Worm (Caenorhabditis elegans) whole organism, L4 larva: ENCODE data around the gene rnp-7.

ENCODE experiments used
- F26F4.8 ChIP-seq: fragments of 200-800 bp; sonication (Bioruptor generic); conservative IDR thresholded peaks from 2 replicates; pipeline ENCODE4 v1.3.6; 2022; ENCODE audit warnings: missing genetic modification characterization, missing compliant biosample characterization
- T20F7.1 ChIP-seq: fragments of 200-800 bp; sonication (Bioruptor generic); optimal IDR thresholded peaks from 2 replicates; lab custom pipeline; 2018; ENCODE audit warnings: mild to moderate bottlenecking, missing genetic modification characterization, missing compliant biosample characterization
- T26A8.4 ChIP-seq: fragments of 200-800 bp; sonication (Bioruptor generic); IDR thresholded peaks from 2 replicates; pipeline ENCODE4 v1.3.6; 2022; ENCODE audit warnings: missing genetic modification characterization, missing compliant biosample characterization
- Y105C5A.15 ChIP-seq: fragments of 200-800 bp; sonication (Bioruptor generic); IDR thresholded peaks from 2 replicates; pipeline ENCODE4 v1.3.6; 2022; ENCODE audit warnings: missing genetic modification characterization, missing compliant biosample characterization
- aha-1 ChIP-seq: fragments of 150-350 bp; peaks from one replicate; lab custom pipeline; 2014; ENCODE audit warnings: missing biosample characterization, missing genetic modification characterization
- ama-1 ChIP-seq: fragments of 150-350 bp; optimal IDR thresholded peaks from 2 replicates; lab custom pipeline; 2014; ENCODE audit warnings: inconsistent platforms, mixed read lengths
- ceh-20 ChIP-seq: fragments of 200-800 bp; sonication (Bioruptor generic); IDR thresholded peaks from 2 replicates; pipeline ENCODE4 v1.3.6; 2022; ENCODE audit warnings: missing genetic modification reagents, missing genetic modification characterization, missing compliant biosample characterization
- ceh-44 ChIP-seq: fragments of 200-800 bp; sonication (Bioruptor generic); IDR thresholded peaks from 2 replicates; pipeline ENCODE4 v1.3.6; 2022; ENCODE audit warnings: missing genetic modification reagents, missing genetic modification characterization, missing compliant biosample characterization
- ces-1 ChIP-seq: fragments of 150-350 bp; sonication (generic microtip); optimal IDR thresholded peaks from 4 replicates; lab custom pipeline; 2014; ENCODE audit warnings: missing biosample characterization, missing genetic modification reagents, missing genetic modification characterization
- ctbp-1 ChIP-seq: fragments of 200-800 bp; sonication (Bioruptor generic); IDR thresholded peaks from 2 replicates; pipeline ENCODE4 v1.3.6; 2022; ENCODE audit warnings: missing genetic modification reagents, missing genetic modification characterization, missing compliant biosample characterization
- daf-19 ChIP-seq: fragments of 200-800 bp; sonication (Bioruptor generic); conservative IDR thresholded peaks from 2 replicates; pipeline ENCODE4 v1.3.6; 2022; ENCODE audit warnings: missing genetic modification characterization, missing compliant biosample characterization
- dmd-8 ChIP-seq: fragments of 200-800 bp; sonication (Bioruptor generic); IDR thresholded peaks from 2 replicates; pipeline ENCODE4 v1.3.6; 2022; ENCODE audit warnings: missing genetic modification characterization, missing compliant biosample characterization
- dpl-1 ChIP-seq: fragments of 150-350 bp; optimal IDR thresholded peaks from 2 replicates; lab custom pipeline; 2014; ENCODE audit warnings: missing biosample characterization, missing genetic modification reagents, missing genetic modification characterization
- fos-1 ChIP-seq: fragments of 150-350 bp; optimal IDR thresholded peaks from 2 replicates; lab custom pipeline; 2014; ENCODE audit warnings: missing biosample characterization, missing genetic modification characterization
- hif-1 ChIP-seq, 2 experiments: sonication (generic microtip); optimal IDR thresholded peaks; 2 replicates each; lab custom pipeline; 2016 to 2017; ENCODE audit warnings: missing compliant biosample characterization in 2 of 2, missing genetic modification characterization in 2 of 2, missing genetic modification reagents in 2 of 2, missing genotype in 2 of 2, mild to moderate bottlenecking in 1 of 2
- hmg-1.1 ChIP-seq: fragments of 200-800 bp; sonication (Bioruptor generic); IDR thresholded peaks from 2 replicates; pipeline ENCODE4 v1.3.6; 2022; ENCODE audit warnings: missing genetic modification reagents, missing genetic modification characterization, missing compliant biosample characterization
- lin-29 ChIP-seq: fragments of 200-800 bp; sonication (Bioruptor generic); IDR thresholded peaks from 2 replicates; pipeline ENCODE4 v1.3.6; 2022; ENCODE audit warnings: missing genetic modification reagents, missing genetic modification characterization, missing compliant biosample characterization
- lin-38 ChIP-seq: fragments of 200-800 bp; sonication (Bioruptor generic); IDR thresholded peaks from 2 replicates; pipeline ENCODE4 v1.3.6; 2022; ENCODE audit warnings: missing genetic modification reagents, missing genetic modification characterization, missing compliant biosample characterization
- lin-39 ChIP-seq: fragments of 150-350 bp; optimal IDR thresholded peaks from 2 replicates; lab custom pipeline; 2014; ENCODE audit warnings: missing biosample characterization, missing genetic modification reagents, missing genetic modification characterization
- madf-5 ChIP-seq, 2 experiments: fragments of 200-800 bp; sonication (Bioruptor generic); IDR thresholded peaks; 2 replicates each; pipeline ENCODE4 v1.3.6; 2022; ENCODE audit warnings: missing compliant biosample characterization in 2 of 2, missing genetic modification characterization in 2 of 2
- mdt-29 ChIP-seq: fragments of 200-800 bp; sonication (Bioruptor generic); IDR thresholded peaks from 2 replicates; pipeline ENCODE4 v1.3.6; 2022; ENCODE audit warnings: missing genetic modification reagents, missing genetic modification characterization, missing compliant biosample characterization
- mep-1 ChIP-seq: fragments of 150-350 bp; sonication (generic microtip); optimal IDR thresholded peaks from 3 replicates; lab custom pipeline; 2014; ENCODE audit warnings: missing biosample characterization, missing genetic modification characterization
- nhr-76 ChIP-seq: fragments of 150-350 bp; optimal IDR thresholded peaks from 2 replicates; lab custom pipeline; 2014; ENCODE audit warnings: missing biosample characterization, missing genetic modification characterization
- rbr-2 ChIP-seq: sonication (generic microtip); optimal IDR thresholded peaks from 2 replicates; lab custom pipeline; 2016; ENCODE audit warnings: missing genotype, missing genetic modification characterization, missing compliant biosample characterization
- sdz-12 ChIP-seq: fragments of 200-800 bp; sonication (Bioruptor generic); optimal IDR thresholded peaks from 2 replicates; lab custom pipeline; 2018; ENCODE audit warnings: mild to moderate bottlenecking, missing genetic modification characterization, missing compliant biosample characterization
- unc-130 ChIP-seq: sonication (generic microtip); optimal IDR thresholded peaks from 2 replicates; lab custom pipeline; 2016; ENCODE audit warnings: missing genetic modification reagents, missing genetic modification characterization, missing compliant biosample characterization
- unc-62 ChIP-seq, 3 experiments: fragments of 150-350 bp in 1 of 3; sonication (generic microtip); optimal IDR thresholded peaks in 2 of 3; peaks in 1 of 3; 1 replicate in 1 of 3; 2 replicates in 2 of 3; lab custom pipeline; 2014 to 2017; ENCODE audit warnings: missing biosample characterization in 3 of 3, missing genetic modification characterization in 3 of 3, missing genetic modification reagents in 3 of 3, missing genotype in 1 of 3
- zag-1 ChIP-seq: fragments of 150-350 bp; optimal IDR thresholded peaks from 2 replicates; lab custom pipeline; 2014; ENCODE audit warnings: missing biosample characterization, missing genetic modification characterization
- zip-11 ChIP-seq: fragments of 200-800 bp; sonication (Bioruptor generic); IDR thresholded peaks from 2 replicates; pipeline ENCODE4 v1.3.6; 2022; ENCODE audit warnings: missing genetic modification characterization, missing compliant biosample characterization
- ztf-11 ChIP-seq: fragments of 150-350 bp; optimal IDR thresholded peaks from 2 replicates; lab custom pipeline; 2014; ENCODE audit warnings: missing biosample characterization, missing genetic modification characterization
- ztf-7 ChIP-seq: fragments of 150-350 bp; optimal IDR thresholded peaks from 2 replicates; lab custom pipeline; 2014; ENCODE audit warnings: missing biosample characterization, missing genetic modification characterization

rnp-7 gene

DNA sequence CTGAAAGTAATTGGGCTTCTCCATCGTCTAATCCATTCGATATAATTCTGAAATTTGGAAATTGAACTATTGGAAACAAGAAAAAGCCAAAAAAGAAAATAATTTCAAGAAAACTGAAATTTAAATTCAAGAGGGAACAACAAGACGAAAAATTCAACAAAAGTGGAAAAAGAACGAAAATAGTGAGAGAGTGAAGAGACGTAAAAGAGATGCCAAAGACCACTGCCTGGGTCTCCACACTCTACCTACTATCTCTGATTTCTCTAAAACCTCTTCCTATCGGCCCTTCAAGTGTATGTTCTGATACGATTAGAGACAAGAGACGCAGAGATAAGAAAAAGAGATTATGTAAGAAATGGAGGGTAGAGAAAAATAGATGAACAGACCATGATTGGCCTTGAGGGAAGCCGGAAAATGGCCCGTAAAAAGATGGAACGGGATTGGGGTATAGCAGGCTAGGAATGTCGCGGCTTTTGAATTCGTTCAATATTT, 7.2 kb downstream of the rnp-7 start, which contains the start of gene ogt-1 (continued):
- TF ChIP-seq ztf-11 (tag; lab: Kevin White, UChicago) (no peak), ces-1 (GFP tag; lab: Kevin White, UChicago) (peak; percentile 58), zip-11 (GFP tag; lab: Robert Waterston, UW) (no peak), sdz-12 (no peak), Y105C5A.15 (GFP tag; lab: Robert Waterston, UW) (no peak), hmg-1.1 (GFP tag; lab: Robert Waterston, UW) (peak; percentile 82), lin-29 (GFP tag; lab: Robert Waterston, UW) (no peak), ceh-44 (GFP tag; lab: Robert Waterston, UW) (no peak), mdt-29 (GFP tag; lab: Robert Waterston, UW) (no peak), T20F7.1 (GFP tag; lab: Kevin White, UChicago) (peak; percentile 74), ceh-20 (GFP tag; lab: Robert Waterston, UW) (peak; percentile 54; the same call in 1 of the 2 replicates), zag-1 (tag; lab: Kevin White, UChicago) (no peak), ama-1 (lab: Kevin White, UChicago) (no peak), ztf-7 (tag; lab: Kevin White, UChicago) (no peak), F26F4.8 (GFP tag; lab: Robert Waterston, UW) (no peak), daf-19 (GFP tag; lab: Robert Waterston, UW) (0 out of 2 replicates have a peak, but pooled peaks have one; percentile 34), nhr-76 (tag; lab: Kevin White, UChicago) (peak; percentile 25), rbr-2 (tag; lab: Kevin White, UChicago) (peak; percentile 85), madf-5 (GFP tag; IDR thresholded peaks at IDR 0.05; lab: Robert Waterston, UW) (no peak), lin-39 (tag; lab: Kevin White, UChicago) (no peak), dmd-8 (GFP tag; lab: Robert Waterston, UW) (no peak), fos-1 (tag; lab: Kevin White, UChicago) (no peak), lin-38 (GFP tag; lab: Robert Waterston, UW) (peak; percentile 64), hif-1 (tag; optimal IDR thresholded peaks at IDR 0.05; lab: Kevin White, UChicago) (peak in 1 of 2 experiments; percentile 65)

DNA sequence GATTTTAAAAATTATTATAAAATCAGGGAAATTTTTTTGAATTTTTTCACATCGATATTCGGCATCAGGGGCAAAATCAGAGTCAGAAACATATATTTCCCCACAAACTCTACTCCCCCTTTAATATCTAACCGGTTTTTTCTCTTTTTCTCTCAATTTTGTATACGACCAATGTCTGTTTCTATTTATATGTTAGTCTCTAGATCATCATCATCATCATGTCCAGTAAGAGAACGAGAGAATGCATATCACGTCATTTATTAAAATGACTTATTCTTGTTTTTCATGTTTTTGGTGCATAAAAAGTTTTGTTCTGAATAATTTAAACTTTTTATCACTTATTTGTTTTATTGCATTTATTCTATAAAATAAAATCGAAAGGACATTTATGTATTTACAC, 8.4 kb downstream of the rnp-7 start:
- TF ChIP-seq T26A8.4 (GFP tag; lab: Robert Waterston, UW): 0 out of 2 replicates have a peak, but pooled peaks have one; percentile 7
- TF ChIP-seq mep-1 (tag; lab: Kevin White, UChicago): peak; percentile 2
- no peak for TF ChIP-seq ama-1 (lab: Kevin White, UChicago)
- 0 out of 2 replicates have a peak, but pooled peaks have one; percentile 37 for TF ChIP-seq ctbp-1 (GFP tag; lab: Robert Waterston, UW)
- TF ChIP-seq, all 104 proteins: peak for 3

DNA sequence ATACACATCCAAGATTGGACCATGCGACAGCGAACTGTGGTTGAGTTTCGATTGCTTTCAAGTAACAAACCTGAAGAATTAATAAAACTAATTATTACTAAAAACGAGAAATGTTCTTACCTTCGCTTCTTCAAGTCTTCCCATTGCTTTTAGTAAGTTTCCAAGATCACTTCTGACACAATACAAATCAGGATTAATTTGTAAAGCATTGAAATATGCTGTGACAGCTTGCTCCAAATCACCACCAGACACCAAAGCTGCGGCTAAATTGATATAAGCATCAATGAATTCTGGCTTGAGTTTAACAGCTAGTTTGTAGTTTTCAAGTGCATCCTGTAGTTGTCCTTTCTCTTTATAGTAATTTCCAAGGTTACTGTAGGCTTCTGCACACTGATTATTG, 10.8 kb downstream of the rnp-7 start:
- TF ChIP-seq unc-130 (GFP tag; lab: Kevin White, UChicago): no peak
- peak in 1 of 2 experiments; percentile 54 for TF ChIP-seq unc-62 (GFP tag; optimal IDR thresholded peaks at IDR 0.05 in 1 of 2; lab: Kevin White, UChicago)
- TF ChIP-seq unc-62 (tag; optimal IDR thresholded peaks at IDR 0.05; lab: Kevin White, UChicago): no peak
- TF ChIP-seq aha-1 (tag; lab: Kevin White, UChicago): peak; percentile 91

DNA sequence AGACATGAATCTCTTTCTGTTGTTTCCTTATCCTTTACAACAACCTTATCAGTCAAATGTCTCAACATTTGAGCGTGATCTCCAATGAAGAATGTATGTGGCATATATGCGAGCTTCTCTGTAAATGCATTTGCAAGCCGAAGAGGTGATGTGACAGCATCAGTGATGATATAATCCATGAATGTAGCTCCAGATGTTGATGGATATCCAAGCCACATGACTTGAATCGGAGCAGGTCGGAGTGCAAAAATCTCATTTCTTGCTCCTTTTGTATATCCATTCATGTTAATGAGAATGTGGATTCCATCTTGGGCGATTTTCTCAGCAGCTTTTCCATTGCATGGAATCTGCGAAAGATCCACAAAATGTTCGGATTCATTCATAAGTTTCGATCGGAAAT, 12.8 kb downstream of the rnp-7 start:
- no peak for TF ChIP-seq ztf-7 (tag; lab: Kevin White, UChicago)
- TF ChIP-seq dpl-1 (GFP tag; lab: Kevin White, UChicago): no peak
- TF ChIP-seq aha-1 (tag; lab: Kevin White, UChicago): peak; percentile 77
- TF ChIP-seq, all 104 proteins: peak for 1

DNA sequence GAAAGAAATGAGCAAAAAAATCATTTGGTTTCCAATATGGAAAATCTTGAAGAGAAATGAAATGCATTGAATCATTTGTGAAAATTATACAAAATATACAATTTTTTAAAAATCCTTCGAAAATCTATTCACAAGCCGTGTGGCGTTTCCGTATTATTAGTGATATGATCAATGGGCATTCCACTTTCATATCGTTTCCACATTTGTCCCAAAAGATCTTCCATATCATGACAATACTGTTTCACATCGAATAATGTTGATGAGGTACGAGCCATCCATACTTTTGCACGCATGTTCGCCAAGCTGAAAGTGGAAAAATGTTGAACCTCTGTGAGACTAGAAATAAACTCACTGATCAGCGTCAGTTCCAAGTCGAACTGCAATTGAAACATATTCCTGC, 14.6 kb downstream of the rnp-7 start:
- TF ChIP-seq aha-1 (tag; lab: Kevin White, UChicago) (peak; percentile 91), daf-19 (GFP tag; lab: Robert Waterston, UW) (no peak), T26A8.4 (GFP tag; lab: Robert Waterston, UW) (0 out of 2 replicates have a peak, but pooled peaks have one; percentile 12)
- TF ChIP-seq, all 104 proteins: peak for 2
